Fruit fly (Drosophila melanogaster) whole organism, embryonic: ENCODE measurements around the gene CG2533.

Experiments
- Aef1 ChIP-seq: fragments of 200-800 bp; sonication (Bioruptor generic); IDR thresholded peaks from 3 replicates; pipeline ENCODE4 v1.3.6; 2022; ENCODE audit warnings: missing biosample characterization, missing genetic modification characterization
- CG10147 ChIP-seq: fragments of 200-800 bp; sonication (Bioruptor generic); optimal IDR thresholded peaks from 2 replicates; lab custom pipeline; 2019; ENCODE audit warnings: missing biosample characterization, mild to moderate bottlenecking, missing genetic modification characterization, moderate library complexity
- CG10321 ChIP-seq: fragments of 200-800 bp; sonication (Bioruptor generic); IDR thresholded peaks from 2 replicates; pipeline ENCODE4 v1.3.6; 2022; ENCODE audit warnings: missing biosample characterization, missing genetic modification characterization
- CG10462 ChIP-seq: fragments of 200-800 bp; sonication (Bioruptor generic); optimal IDR thresholded peaks from 2 replicates; lab custom pipeline; 2016; ENCODE audit warnings: missing biosample characterization, missing genetic modification characterization
- CG12744 ChIP-seq: fragments of 200-800 bp; sonication (Bioruptor generic); optimal IDR thresholded peaks from 2 replicates; lab custom pipeline; 2016; ENCODE audit warnings: missing biosample characterization, missing genetic modification characterization
- CG18476 ChIP-seq: fragments of 200-800 bp; sonication (Bioruptor generic); optimal IDR thresholded peaks from 2 replicates; lab custom pipeline; 2016; ENCODE audit warnings: missing biosample characterization, mild to moderate bottlenecking, missing genetic modification characterization
- CG2116 ChIP-seq: fragments of 200-800 bp; sonication (Bioruptor generic); optimal IDR thresholded peaks from 3 replicates; lab custom pipeline; 2018; ENCODE audit warnings: missing biosample characterization, mild to moderate bottlenecking, missing genetic modification characterization
- CG2129 ChIP-seq: fragments of 200-800 bp; sonication (Bioruptor generic); IDR thresholded peaks from 2 replicates; pipeline ENCODE4 v1.3.6; 2022; ENCODE audit warnings: missing biosample characterization, missing genetic modification characterization; ENCODE audit not compliant: partially characterized antibody
- CG31365 ChIP-seq: fragments of 200-800 bp; sonication (Bioruptor generic); optimal IDR thresholded peaks from 2 replicates; lab custom pipeline; 2018; ENCODE audit warnings: missing biosample characterization, mild to moderate bottlenecking, missing genetic modification characterization
- CG31388 ChIP-seq: fragments of 200-800 bp; sonication (Bioruptor generic); optimal IDR thresholded peaks from 2 replicates; lab custom pipeline; 2016; ENCODE audit warnings: missing biosample characterization, missing genetic modification characterization
- CG3995 ChIP-seq: fragments of 200-800 bp; sonication (Bioruptor generic); optimal IDR thresholded peaks from 3 replicates; lab custom pipeline; 2016; ENCODE audit warnings: missing biosample characterization, missing genetic modification characterization
- CG4282 ChIP-seq: fragments of 200-800 bp; sonication (Bioruptor generic); optimal IDR thresholded peaks from 2 replicates; lab custom pipeline; 2016; ENCODE audit warnings: missing biosample characterization, missing genetic modification characterization
- CG4854 ChIP-seq: fragments of 200-800 bp; sonication (Bioruptor generic); optimal IDR thresholded peaks from 2 replicates; lab custom pipeline; 2016; ENCODE audit warnings: missing biosample characterization, missing genetic modification characterization, inconsistent platforms
- CG6254 ChIP-seq: fragments of 200-800 bp; sonication (Bioruptor generic); optimal IDR thresholded peaks from 3 replicates; lab custom pipeline; 2017; ENCODE audit warnings: mild to moderate bottlenecking, missing biosample characterization, missing genetic modification reagents, missing genetic modification characterization
- CG6272 ChIP-seq: fragments of 200-800 bp; sonication (Bioruptor generic); IDR thresholded peaks from 2 replicates; pipeline ENCODE4 v1.3.6; 2022; ENCODE audit warnings: missing biosample characterization, missing genetic modification characterization
- CG7987 ChIP-seq: fragments of 200-800 bp; sonication (Bioruptor generic); optimal IDR thresholded peaks from 2 replicates; lab custom pipeline; 2018; ENCODE audit warnings: missing biosample characterization, mild to moderate bottlenecking, missing genetic modification characterization, moderate library complexity
- CG8478 ChIP-seq: fragments of >200 bp; optimal IDR thresholded peaks from 2 replicates; lab custom pipeline; 2018
- CG8765 ChIP-seq: fragments of 200-800 bp; sonication (Bioruptor generic); IDR thresholded peaks from 2 replicates; pipeline ENCODE4 v1.3.6; 2022; ENCODE audit warnings: missing biosample characterization, missing genetic modification characterization
- CkIIα-i1 ChIP-seq: fragments of 200-800 bp; sonication (Bioruptor generic); IDR thresholded peaks from 2 replicates; pipeline ENCODE4 v1.3.6; 2022; ENCODE audit warnings: missing biosample characterization, missing genetic modification characterization
- Dref ChIP-seq: fragments of 200-800 bp; sonication (Bioruptor generic); IDR thresholded peaks from 2 replicates; pipeline ENCODE4 v1.3.6; 2022; ENCODE audit warnings: missing biosample characterization, missing genetic modification characterization
- Drgx ChIP-seq: fragments of 200-800 bp; sonication (Bioruptor generic); IDR thresholded peaks from 2 replicates; pipeline ENCODE4 v1.3.6; 2022; ENCODE audit warnings: missing biosample characterization, missing genetic modification characterization
- Meics ChIP-seq: fragments of 200-800 bp; sonication (Bioruptor generic); optimal IDR thresholded peaks from 2 replicates; lab custom pipeline; 2017; ENCODE audit warnings: missing biosample characterization, mild to moderate bottlenecking, missing genetic modification characterization
- Mes4 ChIP-seq: fragments of 200-800 bp; sonication (Bioruptor generic); optimal IDR thresholded peaks from 2 replicates; lab custom pipeline; 2016; ENCODE audit warnings: missing biosample characterization, missing genetic modification characterization
- Mrtf ChIP-seq: fragments of 200-800 bp; sonication (Bioruptor generic); IDR thresholded peaks from 3 replicates; pipeline ENCODE4 v1.3.6; 2022; ENCODE audit warnings: missing biosample characterization, missing genetic modification characterization
- Myb ChIP-seq: fragments of 200-800 bp; sonication (Bioruptor generic); optimal IDR thresholded peaks from 2 replicates; lab custom pipeline; 2016; ENCODE audit warnings: missing biosample characterization, missing genetic modification characterization
- Rx ChIP-seq: fragments of 200-800 bp; sonication (Bioruptor generic); IDR thresholded peaks from 2 replicates; pipeline ENCODE4 v1.3.6; 2022; ENCODE audit warnings: missing biosample characterization, missing genetic modification characterization
- Stat92E ChIP-seq, 3 experiments: fragments of >200 bp in 2 of 3; fragments of 200-800 bp in 1 of 3; sonication (Bioruptor generic) in 1 of 3; optimal IDR thresholded peaks; 2 replicates each; lab custom pipeline; 2017 to 2019; ENCODE audit warnings: missing biosample characterization in 3 of 3, missing genetic modification characterization in 3 of 3, mild to moderate bottlenecking in 1 of 3, moderate library complexity in 1 of 3
- Tbp ChIP-seq: fragments of >200 bp; optimal IDR thresholded peaks from 2 replicates; lab custom pipeline; 2018; ENCODE audit warnings: missing biosample characterization, missing genetic modification characterization
- YL-1 ChIP-seq: fragments of 200-800 bp; sonication (Bioruptor generic); optimal IDR thresholded peaks from 3 replicates; lab custom pipeline; 2017; ENCODE audit warnings: missing biosample characterization, mild to moderate bottlenecking, missing genetic modification characterization
- bigmax ChIP-seq: fragments of 200-800 bp; sonication (Bioruptor generic); optimal IDR thresholded peaks from 2 replicates; lab custom pipeline; 2018; ENCODE audit warnings: missing biosample characterization, mild to moderate bottlenecking, missing genetic modification characterization
- cas ChIP-seq: fragments of 200-800 bp; sonication (Bioruptor generic); IDR thresholded peaks from 2 replicates; pipeline ENCODE4 v1.3.6; 2022; ENCODE audit warnings: missing biosample characterization, missing genetic modification characterization
- cg ChIP-seq: fragments of 200-800 bp; sonication (Bioruptor generic); optimal IDR thresholded peaks from 3 replicates; lab custom pipeline; 2019; ENCODE audit warnings: missing biosample characterization, mild to moderate bottlenecking, missing genetic modification characterization, moderate library complexity
- chinmo ChIP-seq: fragments of 200-800 bp; sonication (Bioruptor generic); IDR thresholded peaks from 4 replicates; pipeline ENCODE4 v1.3.6; 2022; ENCODE audit warnings: missing biosample characterization, missing genetic modification characterization; ENCODE audit not compliant: partially characterized antibody
- danr ChIP-seq: fragments of 200-800 bp; sonication (Bioruptor generic); IDR thresholded peaks from 2 replicates; pipeline ENCODE4 v1.3.6; 2022; ENCODE audit warnings: missing biosample characterization, missing genetic modification characterization
- dati ChIP-seq: fragments of 200-800 bp; sonication (Bioruptor generic); IDR thresholded peaks from 2 replicates; pipeline ENCODE4 v1.3.6; 2022; ENCODE audit warnings: missing biosample characterization, missing genetic modification characterization
- dm ChIP-seq: fragments of 200-800 bp; sonication (Bioruptor generic); optimal IDR thresholded peaks from 3 replicates; lab custom pipeline; 2016; ENCODE audit warnings: missing biosample characterization, missing genetic modification characterization
- her ChIP-seq: fragments of 200-800 bp; sonication (Bioruptor generic); optimal IDR thresholded peaks from 2 replicates; lab custom pipeline; 2016; ENCODE audit warnings: missing biosample characterization, missing genetic modification characterization
- hth ChIP-seq: fragments of >200 bp; optimal IDR thresholded peaks from 2 replicates; lab custom pipeline; 2017; ENCODE audit warnings: inconsistent platforms
- lilli ChIP-seq: fragments of 200-800 bp; sonication (Bioruptor generic); optimal IDR thresholded peaks from 3 replicates; lab custom pipeline; 2016; ENCODE audit warnings: missing biosample characterization, missing genetic modification characterization
- pros ChIP-seq: fragments of 200-800 bp; sonication (Bioruptor generic); optimal IDR thresholded peaks from 3 replicates; lab custom pipeline; 2019; ENCODE audit warnings: missing biosample characterization, mild to moderate bottlenecking, missing genetic modification characterization, moderate library complexity
- sc ChIP-seq, 3 experiments: fragments of >200 bp in 2 of 3; fragments of 200-800 bp in 1 of 3; sonication (Bioruptor generic) in 1 of 3; optimal IDR thresholded peaks; 2 replicates in 2 of 3; 3 replicates in 1 of 3; lab custom pipeline; 2017; ENCODE audit warnings: mild to moderate bottlenecking in 1 of 3, missing biosample characterization in 1 of 3, missing genetic modification characterization in 1 of 3, missing genetic modification reagents in 1 of 3
- sna ChIP-seq: fragments of 200-800 bp; sonication (Bioruptor generic); IDR thresholded peaks from 2 replicates; pipeline ENCODE4 v1.3.6; 2022; ENCODE audit warnings: missing biosample characterization, missing genetic modification characterization; ENCODE audit not compliant: partially characterized antibody
- so ChIP-seq: fragments of 200-800 bp; sonication (Bioruptor generic); IDR thresholded peaks from 3 replicates; pipeline ENCODE4 v1.3.6; 2022; ENCODE audit warnings: missing biosample characterization, missing genetic modification characterization
- sob ChIP-seq: fragments of 200-800 bp; sonication (Bioruptor generic); IDR thresholded peaks from 2 replicates; pipeline ENCODE4 v1.3.6; 2022; ENCODE audit warnings: missing biosample characterization, missing genetic modification characterization
- tin ChIP-seq: fragments of 200-800 bp; sonication (Bioruptor generic); optimal IDR thresholded peaks from 3 replicates; lab custom pipeline; 2016; ENCODE audit warnings: missing biosample characterization, missing genetic modification characterization
- tio ChIP-seq: fragments of 200-800 bp; sonication (Bioruptor generic); optimal IDR thresholded peaks from 2 replicates; lab custom pipeline; 2017; ENCODE audit warnings: missing biosample characterization, missing genetic modification characterization, inconsistent platforms
- toy ChIP-seq: fragments of 200-800 bp; sonication (Bioruptor generic); IDR thresholded peaks from 2 replicates; pipeline ENCODE4 v1.3.6; 2022; ENCODE audit warnings: missing biosample characterization, missing genetic modification characterization
- vfl ChIP-seq: fragments of 200-800 bp; sonication (Bioruptor generic); optimal IDR thresholded peaks from 2 replicates; lab custom pipeline; 2016; ENCODE audit warnings: missing biosample characterization, missing genetic modification characterization
- zf30C ChIP-seq: fragments of 200-800 bp; sonication (Bioruptor generic); optimal IDR thresholded peaks from 3 replicates; lab custom pipeline; 2018; ENCODE audit warnings: missing biosample characterization, mild to moderate bottlenecking, missing genetic modification characterization

CG2533 gene

DNA sequence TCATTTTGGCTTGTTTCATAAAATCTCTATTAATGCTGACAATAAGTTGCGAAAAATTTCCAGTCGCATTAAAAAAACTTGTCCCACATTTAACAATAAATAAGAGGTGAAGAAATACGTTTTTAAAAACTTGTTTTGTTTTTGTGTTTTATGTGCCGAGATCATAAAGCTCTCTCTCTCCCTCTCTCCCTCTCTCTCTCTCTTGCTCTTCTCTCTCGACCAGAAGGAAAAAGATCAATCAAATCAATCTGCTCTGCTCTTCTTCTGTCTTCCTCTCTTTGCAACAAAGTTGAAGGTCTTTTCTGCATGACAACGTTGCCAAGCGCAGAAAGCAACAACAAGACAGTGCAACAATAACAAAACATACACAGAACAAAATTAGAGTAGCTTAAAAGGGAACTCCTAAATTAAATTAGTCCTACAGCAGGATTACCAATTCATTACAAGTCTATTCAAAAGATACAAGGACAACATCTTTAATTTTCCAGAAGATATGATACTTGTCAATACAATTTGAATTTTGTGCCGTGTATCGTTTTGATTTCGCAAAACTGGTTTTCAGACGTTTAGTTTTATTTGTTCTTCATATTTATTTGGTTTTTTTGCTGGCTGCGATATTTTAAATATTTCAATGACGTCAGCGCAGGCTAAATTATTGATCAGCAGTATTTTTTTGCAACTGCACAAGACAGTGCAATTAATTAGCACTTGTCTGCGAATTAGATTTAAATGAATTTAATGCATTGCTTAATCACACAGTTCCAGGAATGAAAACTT, 18.8 kb upstream of the CG2533 start (continued):
- TF ChIP-seq toy = peak; percentile 63; the same call in 1 of the 2 replicates
- TF ChIP-seq Mes4 (GFP tag; lab: Kevin White, UChicago) = peak; percentile 61
- no peak for TF ChIP-seq bigmax (GFP tag; lab: Kevin White, UChicago)
- peak; percentile 76; the same call in 2 of the 3 replicates for TF ChIP-seq Mrtf
- no peak for TF ChIP-seq pros (GFP tag; lab: Kevin White, UChicago)
- TF ChIP-seq Stat92E (GFP tag; optimal IDR thresholded peaks at IDR 0.05; lab: Kevin White, UChicago) = no peak
- no peak for TF ChIP-seq dati (GFP tag; lab: Robert Waterston, UW)
- no peak for TF ChIP-seq sna
- peak; percentile 47 for TF ChIP-seq Myb
- TF ChIP-seq sc (optimal IDR thresholded peaks at IDR 0.05; lab: Kevin White, UChicago) = no peak
- no peak for TF ChIP-seq sc (GFP tag; optimal IDR thresholded peaks at IDR 0.05; lab: Kevin White, UChicago)
- TF ChIP-seq so (GFP tag; lab: Robert Waterston, UW) = peak; percentile 65; the same call in 2 of the 3 replicates
- TF ChIP-seq Meics (GFP tag; lab: Kevin White, UChicago) = peak; percentile 80
- no peak for TF ChIP-seq hth (lab: Kevin White, UChicago)
- TF ChIP-seq CG8478 (lab: Kevin White, UChicago) = no peak
- TF ChIP-seq CG10147 = peak; percentile 75
- peak; percentile 54 for TF ChIP-seq CG18476 (GFP tag; lab: Kevin White, UChicago)
- 0 out of 2 replicates have a peak, but pooled peaks have one; percentile 21 for TF ChIP-seq CkIIα-i1
- peak; percentile 38; the same call in 1 of the 2 replicates for TF ChIP-seq danr
- TF ChIP-seq dm (GFP tag; lab: Kevin White, UChicago) = peak; percentile 12
- no peak; the same call in 1 of the 2 replicates for TF ChIP-seq Rx
- no peak for TF ChIP-seq CG31388 (GFP tag; lab: Kevin White, UChicago)
- peak; percentile 59 for TF ChIP-seq CG7987 (GFP tag; lab: Kevin White, UChicago)
- TF ChIP-seq CG6254 (GFP tag; lab: Kevin White, UChicago) = no peak
- no peak for TF ChIP-seq zf30C
- peak; percentile 22 for TF ChIP-seq CG10462 (GFP tag; lab: Kevin White, UChicago)
- peak; percentile 78; the same call in 2 of the 4 replicates for TF ChIP-seq chinmo (GFP tag; lab: Robert Waterston, UW)
- TF ChIP-seq vfl (GFP tag; lab: Kevin White, UChicago) = peak; percentile 57
- TF ChIP-seq CG4854 (GFP tag; lab: Kevin White, UChicago) = peak; percentile 71
- TF ChIP-seq sob (GFP tag; lab: Robert Waterston, UW) = peak; percentile 80
- TF ChIP-seq CG6272 (GFP tag; lab: Robert Waterston, UW) = peak; percentile 43; the same call in 1 of the 2 replicates
- TF ChIP-seq CG12744 (GFP tag; lab: Kevin White, UChicago) = peak; percentile 27
- no peak for TF ChIP-seq CG2129 (GFP tag; lab: Robert Waterston, UW)
- no peak for TF ChIP-seq tio (GFP tag; lab: Kevin White, UChicago)
- no peak for TF ChIP-seq Dref (GFP tag; lab: Robert Waterston, UW)
- TF ChIP-seq CG10321 (GFP tag; lab: Robert Waterston, UW) = peak; percentile 55
- peak; percentile 50; the same call in 1 of the 2 replicates for TF ChIP-seq cas (GFP tag; lab: Robert Waterston, UW)
- peak; percentile 42 for TF ChIP-seq CG2116 (GFP tag; lab: Kevin White, UChicago)
- peak; percentile 81 for TF ChIP-seq her
- no peak for TF ChIP-seq CG4282
- peak; percentile 78 for TF ChIP-seq lilli (GFP tag; lab: Kevin White, UChicago)
- no peak for TF ChIP-seq YL-1 (GFP tag; lab: Kevin White, UChicago)
- peak; percentile 13; the same call in 1 of the 2 replicates for TF ChIP-seq CG8765 (GFP tag; lab: Robert Waterston, UW)
- peak; percentile 81 for TF ChIP-seq Aef1 (GFP tag; lab: Robert Waterston, UW)
- no peak for TF ChIP-seq cg (GFP tag; lab: Kevin White, UChicago)
- TF ChIP-seq CG3995 (GFP tag; lab: Kevin White, UChicago) = no peak
- TF ChIP-seq tin (GFP tag; lab: Kevin White, UChicago) = peak; percentile 68
- no peak for TF ChIP-seq Tbp (GFP tag; lab: Kevin White, UChicago)
- peak; percentile 42 for TF ChIP-seq CG31365
- TF ChIP-seq Drgx (GFP tag; lab: Robert Waterston, UW) = peak; percentile 93
